Fruit fly (Drosophila melanogaster) whole organism, embryonic: ENCODE results near the gene CoRest.

Source experiments
- ATbp ChIP-seq: fragments of 200-800 bp; sonication (Bioruptor generic); optimal IDR thresholded peaks from 2 replicates; lab custom pipeline; 2017; ENCODE audit warnings: missing biosample characterization, mild to moderate bottlenecking, missing genetic modification characterization, missing genetic modification reagents
- BEAF-32 ChIP-seq: fragments of 200-800 bp; sonication (Bioruptor generic); optimal IDR thresholded peaks from 3 replicates; lab custom pipeline; 2017; ENCODE audit warnings: missing biosample characterization, missing genetic modification characterization, mild to moderate bottlenecking, moderate library complexity, missing genetic modification reagents
- CG10274 ChIP-seq: fragments of 200-800 bp; sonication (Bioruptor generic); optimal IDR thresholded peaks from 3 replicates; lab custom pipeline; 2017; ENCODE audit warnings: missing biosample characterization, mild to moderate bottlenecking, missing genetic modification characterization
- CG10654 ChIP-seq: fragments of 200-800 bp; sonication (Bioruptor generic); optimal IDR thresholded peaks from 2 replicates; lab custom pipeline; 2016; ENCODE audit warnings: missing biosample characterization, missing genetic modification characterization
- CG13775 ChIP-seq: fragments of 200-800 bp; sonication (Bioruptor generic); optimal IDR thresholded peaks from 3 replicates; lab custom pipeline; 2017; ENCODE audit warnings: missing biosample characterization, mild to moderate bottlenecking, missing genetic modification characterization
- CG14710 ChIP-seq: fragments of 200-800 bp; sonication (Bioruptor generic); optimal IDR thresholded peaks from 3 replicates; lab custom pipeline; 2019; ENCODE audit warnings: missing biosample characterization, mild to moderate bottlenecking, missing genetic modification characterization, moderate library complexity
- CG15479 ChIP-seq: fragments of 200-800 bp; sonication (Bioruptor generic); optimal IDR thresholded peaks from 3 replicates; lab custom pipeline; 2019; ENCODE audit warnings: missing biosample characterization, mild to moderate bottlenecking, missing genetic modification characterization, moderate library complexity
- CG16813 ChIP-seq: fragments of 200-800 bp; sonication (Bioruptor generic); IDR thresholded peaks from 3 replicates; pipeline ENCODE4 v1.3.6; 2022; ENCODE audit warnings: missing biosample characterization, missing genetic modification characterization; ENCODE audit not compliant: partially characterized antibody
- CG17328 ChIP-seq: fragments of 200-800 bp; sonication (Bioruptor generic); IDR thresholded peaks from 2 replicates; pipeline ENCODE4 v1.3.6; 2022; ENCODE audit warnings: missing biosample characterization, missing genetic modification characterization
- CG17385 ChIP-seq: fragments of 200-800 bp; sonication (Bioruptor generic); optimal IDR thresholded peaks from 3 replicates; lab custom pipeline; 2018; ENCODE audit warnings: missing biosample characterization, mild to moderate bottlenecking, missing genetic modification characterization
- CG17802 ChIP-seq: fragments of 200-800 bp; sonication (Bioruptor generic); optimal IDR thresholded peaks from 2 replicates; lab custom pipeline; 2018; ENCODE audit warnings: missing biosample characterization, mild to moderate bottlenecking, missing genetic modification characterization, moderate library complexity
- CG2199 ChIP-seq: fragments of 200-800 bp; sonication (Bioruptor generic); IDR thresholded peaks from 3 replicates; pipeline ENCODE4 v1.3.6; 2022; ENCODE audit warnings: missing biosample characterization, missing genetic modification characterization
- CG6254 ChIP-seq: fragments of 200-800 bp; sonication (Bioruptor generic); optimal IDR thresholded peaks from 3 replicates; lab custom pipeline; 2017; ENCODE audit warnings: mild to moderate bottlenecking, missing biosample characterization, missing genetic modification reagents, missing genetic modification characterization
- CG6689 ChIP-seq: fragments of 200-800 bp; sonication (Bioruptor generic); IDR thresholded peaks from 2 replicates; pipeline ENCODE4 v1.3.6; 2022; ENCODE audit warnings: missing biosample characterization, missing genetic modification characterization
- CG8478 ChIP-seq: fragments of >200 bp; optimal IDR thresholded peaks from 2 replicates; lab custom pipeline; 2018
- CG9727 ChIP-seq: fragments of 200-800 bp; sonication (Bioruptor generic); optimal IDR thresholded peaks from 3 replicates; lab custom pipeline; 2017; ENCODE audit warnings: missing biosample characterization, mild to moderate bottlenecking, missing genetic modification characterization
- CHES-1-like ChIP-seq: fragments of 200-800 bp; sonication (Bioruptor generic); optimal IDR thresholded peaks from 2 replicates; lab custom pipeline; 2016; ENCODE audit warnings: missing biosample characterization, missing genetic modification characterization
- D19A ChIP-seq: fragments of 200-800 bp; optimal IDR thresholded peaks from 3 replicates; lab custom pipeline; 2019; ENCODE audit warnings: missing biosample characterization, mild to moderate bottlenecking, missing genetic modification characterization, moderate library complexity
- D19B ChIP-seq: fragments of 200-800 bp; sonication (Bioruptor generic); optimal IDR thresholded peaks from 2 replicates; lab custom pipeline; 2017; ENCODE audit warnings: missing biosample characterization, mild to moderate bottlenecking, missing genetic modification characterization
- Dip2 ChIP-seq: fragments of 200-800 bp; sonication (Bioruptor generic); IDR thresholded peaks from 2 replicates; pipeline ENCODE4 v1.3.6; 2022; ENCODE audit warnings: missing biosample characterization, missing genetic modification characterization
- Gsc ChIP-seq: fragments of 200-800 bp; sonication (Bioruptor generic); IDR thresholded peaks from 2 replicates; pipeline ENCODE4 v1.3.6; 2022; ENCODE audit warnings: missing biosample characterization, missing genetic modification characterization
- MBD-R2 ChIP-seq: fragments of 200-800 bp; sonication (Bioruptor generic); IDR thresholded peaks from 2 replicates; pipeline ENCODE4 v1.3.6; 2022; ENCODE audit warnings: missing biosample characterization, missing genetic modification characterization
- Med ChIP-seq: fragments of 200-800 bp; sonication (Bioruptor generic); peaks from one replicate; lab custom pipeline; 2016; ENCODE audit warnings: missing biosample characterization, missing genetic modification characterization, mild to moderate bottlenecking, inconsistent platforms, moderate library complexity
- NC2β ChIP-seq: fragments of 200-800 bp; sonication (Bioruptor generic); optimal IDR thresholded peaks from 2 replicates; lab custom pipeline; 2016; ENCODE audit warnings: missing biosample characterization, missing genetic modification characterization
- Oli ChIP-seq: fragments of 200-800 bp; sonication (Bioruptor generic); optimal IDR thresholded peaks from 2 replicates; lab custom pipeline; 2018; ENCODE audit warnings: missing biosample characterization, mild to moderate bottlenecking, missing genetic modification characterization, moderate library complexity
- Optix ChIP-seq: fragments of 200-800 bp; sonication (Bioruptor generic); IDR thresholded peaks from 3 replicates; pipeline ENCODE4 v1.3.6; 2022; ENCODE audit warnings: missing biosample characterization, missing genetic modification characterization
- Usf ChIP-seq: fragments of 200-800 bp; sonication (Bioruptor generic); optimal IDR thresholded peaks from 2 replicates; lab custom pipeline; 2017; ENCODE audit warnings: missing genotype, missing biosample characterization, missing genetic modification characterization
- al ChIP-seq: fragments of 200-800 bp; sonication (Bioruptor generic); IDR thresholded peaks from 2 replicates; pipeline ENCODE4 v1.3.6; 2022; ENCODE audit warnings: missing biosample characterization, missing genetic modification characterization
- cg ChIP-seq: fragments of 200-800 bp; sonication (Bioruptor generic); optimal IDR thresholded peaks from 3 replicates; lab custom pipeline; 2019; ENCODE audit warnings: missing biosample characterization, mild to moderate bottlenecking, missing genetic modification characterization, moderate library complexity
- fd102C ChIP-seq: fragments of 200-800 bp; sonication (Bioruptor generic); optimal IDR thresholded peaks from 2 replicates; lab custom pipeline; 2018; ENCODE audit warnings: missing biosample characterization, mild to moderate bottlenecking, missing genetic modification characterization, moderate library complexity
- grn ChIP-seq: fragments of 200-800 bp; sonication (Bioruptor generic); optimal IDR thresholded peaks from 3 replicates; lab custom pipeline; 2017; ENCODE audit warnings: missing biosample characterization, missing genetic modification characterization
- maf-S ChIP-seq: fragments of 200-800 bp; sonication (Bioruptor generic); optimal IDR thresholded peaks from 2 replicates; lab custom pipeline; 2016; ENCODE audit warnings: missing biosample characterization, missing genetic modification characterization
- nerfin-1 ChIP-seq: fragments of 200-800 bp; sonication (Bioruptor generic); optimal IDR thresholded peaks from 3 replicates; lab custom pipeline; 2019; ENCODE audit warnings: missing biosample characterization, mild to moderate bottlenecking, missing genetic modification characterization, moderate library complexity
- nerfin-2 ChIP-seq: fragments of 200-800 bp; sonication (Bioruptor generic); IDR thresholded peaks from 2 replicates; pipeline ENCODE4 v1.3.6; 2022; ENCODE audit warnings: missing biosample characterization, missing genetic modification characterization; ENCODE audit not compliant: partially characterized antibody
- nmo ChIP-seq: fragments of 200-800 bp; sonication (Bioruptor generic); optimal IDR thresholded peaks from 2 replicates; lab custom pipeline; 2018; ENCODE audit warnings: missing biosample characterization, mild to moderate bottlenecking, missing genetic modification characterization, moderate library complexity
- nom ChIP-seq: fragments of 200-800 bp; sonication (Bioruptor generic); optimal IDR thresholded peaks from 2 replicates; lab custom pipeline; 2017; ENCODE audit warnings: missing biosample characterization, missing genetic modification characterization, mild to moderate bottlenecking, moderate library complexity, missing genetic modification reagents
- p53 ChIP-seq: fragments of 200-800 bp; sonication (Bioruptor generic); optimal IDR thresholded peaks from 2 replicates; lab custom pipeline; 2016; ENCODE audit warnings: missing biosample characterization, missing genetic modification characterization
- phol ChIP-seq: fragments of 200-800 bp; sonication (Bioruptor generic); optimal IDR thresholded peaks from 3 replicates; lab custom pipeline; 2018; ENCODE audit warnings: missing biosample characterization, mild to moderate bottlenecking, missing genetic modification characterization, moderate library complexity
- prd ChIP-seq, 3 experiments: fragments of >200 bp in 2 of 3; fragments of 200-800 bp in 1 of 3; sonication (Bioruptor generic) in 1 of 3; optimal IDR thresholded peaks in 2 of 3; IDR thresholded peaks in 1 of 3; 2 replicates in 2 of 3; 3 replicates in 1 of 3; pipeline versions ENCODE4 v1.3.6 to Lab custom; 2017 to 2022; ENCODE audit warnings: missing biosample characterization in 1 of 3, missing genetic modification characterization in 1 of 3
- pzg ChIP-seq: fragments of 200-800 bp; sonication (Bioruptor generic); optimal IDR thresholded peaks from 3 replicates; lab custom pipeline; 2018; ENCODE audit warnings: missing biosample characterization, mild to moderate bottlenecking, missing genetic modification characterization, moderate library complexity
- seq ChIP-seq: fragments of 200-800 bp; sonication (Bioruptor generic); IDR thresholded peaks from 2 replicates; pipeline ENCODE4 v1.3.6; 2022; ENCODE audit warnings: missing biosample characterization, missing genetic modification characterization
- so ChIP-seq: fragments of 200-800 bp; sonication (Bioruptor generic); IDR thresholded peaks from 3 replicates; pipeline ENCODE4 v1.3.6; 2022; ENCODE audit warnings: missing biosample characterization, missing genetic modification characterization
- ssp ChIP-seq: fragments of 200-800 bp; sonication (Bioruptor generic); IDR thresholded peaks from 2 replicates; pipeline ENCODE4 v1.3.6; 2022; ENCODE audit warnings: missing biosample characterization, missing genetic modification characterization
- tin ChIP-seq: fragments of 200-800 bp; sonication (Bioruptor generic); optimal IDR thresholded peaks from 3 replicates; lab custom pipeline; 2016; ENCODE audit warnings: missing biosample characterization, missing genetic modification characterization
- tup ChIP-seq: fragments of 200-800 bp; sonication (Bioruptor generic); optimal IDR thresholded peaks from 2 replicates; lab custom pipeline; 2016; ENCODE audit warnings: missing biosample characterization, mild to moderate bottlenecking, missing genetic modification characterization, moderate library complexity

Gene CoRest

dm6 chrX:19565714-19566316, 44.1 kb downstream of the CoRest start, which contains the start of the genes Grip84 and car (continued):
- TF ChIP-seq CG8478 (lab: Kevin White, UChicago): no peak
- TF ChIP-seq CG2199 (GFP tag; lab: Robert Waterston, UW): no peak
- TF ChIP-seq al (GFP tag; lab: Robert Waterston, UW): peak; percentile 66
- peak; percentile 40 for TF ChIP-seq Usf (GFP tag; lab: Kevin White, UChicago)
- peak; percentile 26 for TF ChIP-seq CG10654 (GFP tag; lab: Kevin White, UChicago)
- TF ChIP-seq nerfin-2 (GFP tag; lab: Robert Waterston, UW): no peak
- no peak for TF ChIP-seq CHES-1-like (GFP tag; lab: Kevin White, UChicago)
- peak; percentile 48 for TF ChIP-seq maf-S (GFP tag; lab: Kevin White, UChicago)
- TF ChIP-seq CG17328 (GFP tag; lab: Robert Waterston, UW): peak; percentile 52; the same call in 1 of the 2 replicates
- peak; percentile 53 for TF ChIP-seq pzg (GFP tag; lab: Kevin White, UChicago)
- TF ChIP-seq ssp (GFP tag; lab: Robert Waterston, UW): peak; percentile 96
- TF ChIP-seq NC2β (GFP tag; lab: Kevin White, UChicago): no peak
- peak; percentile 79; the same call in 1 of the 2 replicates for TF ChIP-seq CG6689 (GFP tag; lab: Robert Waterston, UW)
- peak; percentile 94 for TF ChIP-seq CG17802 (tag; lab: Kevin White, UChicago)
- TF ChIP-seq Gsc (GFP tag; lab: Robert Waterston, UW): no peak
- TF ChIP-seq tin (GFP tag; lab: Kevin White, UChicago): peak; percentile 58
- TF ChIP-seq CG17385 (GFP tag; lab: Kevin White, UChicago): peak; percentile 51
- TF ChIP-seq CG14710 (tag; lab: Kevin White, UChicago): peak; percentile 99
- TF ChIP-seq tup (GFP tag; lab: Kevin White, UChicago): no peak
- peak; percentile 87 for TF ChIP-seq nmo (GFP tag; lab: Kevin White, UChicago)

dm6 chrX:19573687-19574086, 52.0 kb downstream of the CoRest start:
- TF ChIP-seq CG6254 (GFP tag; lab: Kevin White, UChicago): peak; percentile 73
- no peak for TF ChIP-seq CG9727 (GFP tag; lab: Kevin White, UChicago)
- no peak for TF ChIP-seq ATbp (GFP tag; lab: Kevin White, UChicago)
- no peak for TF ChIP-seq prd (optimal IDR thresholded peaks at IDR 0.05; lab: Kevin White, UChicago)
- TF ChIP-seq prd (GFP tag; IDR thresholded peaks at IDR 0.05; lab: Robert Waterston, UW): no peak
- no peak for TF ChIP-seq grn
- no peak for TF ChIP-seq BEAF-32 (GFP tag; lab: Kevin White, UChicago)
- TF ChIP-seq Optix: no peak
- TF ChIP-seq seq (GFP tag; lab: Robert Waterston, UW): no peak
- TF ChIP-seq, all 482 proteins: peak for 1

dm6 chrX:19577940-19578632, 56.4 kb downstream of the CoRest start:
- TF ChIP-seq MBD-R2 (peak; percentile 23; the same call in 1 of the 2 replicates), nom (GFP tag; lab: Kevin White, UChicago) (peak; percentile 9), CG15479 (peak; percentile 39), D19A (tag; lab: Kevin White, UChicago) (peak; percentile 54), Oli (tag; lab: Kevin White, UChicago) (no peak), Med (peak; percentile 42), Dip2 (no peak), so (GFP tag; lab: Robert Waterston, UW) (0 out of 3 replicates have a peak, but pooled peaks have one; percentile 9), p53 (GFP tag; lab: Kevin White, UChicago) (peak; percentile 90), ssp (GFP tag; lab: Robert Waterston, UW) (no peak), D19B (peak; percentile 52), CG16813 (GFP tag; lab: Robert Waterston, UW) (no peak), CG10274 (GFP tag; lab: Kevin White, UChicago) (peak; percentile 69), fd102C (GFP tag; lab: Kevin White, UChicago) (no peak), phol (tag; lab: Kevin White, UChicago) (peak; percentile 54), cg (GFP tag; lab: Kevin White, UChicago) (peak; percentile 76), CG13775 (GFP tag; lab: Kevin White, UChicago) (peak; percentile 95), nerfin-1 (peak; percentile 30)
- TF ChIP-seq, all 482 proteins: peak for 13
